Worm (Caenorhabditis elegans) whole organism, L4 larva: ENCODE results near the gene C32B5.15.

Experiments used
- F44E2.7 ChIP-seq: fragments of 200-800 bp; sonication (Bioruptor generic); IDR thresholded peaks from 2 replicates; pipeline ENCODE4 v2.1.2; 2022; ENCODE audit warnings: missing genetic modification characterization, missing compliant biosample characterization
- F49E8.2 ChIP-seq: sonication (generic microtip); optimal IDR thresholded peaks from 2 replicates; lab custom pipeline; 2016; ENCODE audit warnings: missing compliant biosample characterization, mild to moderate bottlenecking, missing genetic modification characterization, borderline replicate concordance
- skn-1 ChIP-seq: fragments of 150-350 bp; optimal IDR thresholded peaks from 2 replicates; lab custom pipeline; 2014; ENCODE audit warnings: missing biosample characterization, missing genetic modification characterization
- tag-97 ChIP-seq: fragments of 200-800 bp; sonication (Bioruptor generic); IDR thresholded peaks from 2 replicates; pipeline ENCODE4 v1.3.6; 2022; ENCODE audit warnings: missing genetic modification characterization, missing compliant biosample characterization
- unc-39 ChIP-seq: sonication (generic microtip); optimal IDR thresholded peaks from 2 replicates; lab custom pipeline; 2017; ENCODE audit warnings: missing biosample characterization, missing genetic modification characterization
- ztf-11 ChIP-seq: fragments of 150-350 bp; optimal IDR thresholded peaks from 2 replicates; lab custom pipeline; 2014; ENCODE audit warnings: missing biosample characterization, missing genetic modification characterization
- ztf-7 ChIP-seq: fragments of 150-350 bp; optimal IDR thresholded peaks from 2 replicates; lab custom pipeline; 2014; ENCODE audit warnings: missing biosample characterization, missing genetic modification characterization

- TF ChIP-seq F44E2.7 (no peak), ztf-7 (tag; lab: Kevin White, UChicago) (no peak), ztf-11 (no peak), F49E8.2 (tag; lab: Kevin White, UChicago) (no peak), skn-1 (no peak), tag-97 (GFP tag; lab: Robert Waterston, UW) (no peak), unc-39 (no peak)
These were observed 19.7 kb downstream of the C32B5.15 start for ce11 chrII:953052-953451.
